Worm (Caenorhabditis elegans) whole organism, young adult: ENCODE measurements around the gene gldi-8.

Experiments
- F10E7.11 ChIP-seq: sonication (generic microtip); optimal IDR thresholded peaks from 2 replicates; lab custom pipeline; 2017; ENCODE audit warnings: mild to moderate bottlenecking, missing genetic modification characterization, moderate library complexity, missing compliant biosample characterization
- F23B12.7 ChIP-seq: sonication (generic microtip); optimal IDR thresholded peaks from 2 replicates; lab custom pipeline; 2017; ENCODE audit warnings: missing genetic modification characterization, mild to moderate bottlenecking, missing compliant biosample characterization, antibody characterized with exemption, moderate library complexity; ENCODE audit not compliant: insufficient read depth
- Y53G8AR.9 ChIP-seq: fragments of 200-800 bp; sonication (Bioruptor generic); conservative IDR thresholded peaks from 2 replicates; pipeline ENCODE4 v1.3.6; 2022; ENCODE audit warnings: missing genetic modification reagents, missing genetic modification characterization, missing compliant biosample characterization
- ama-1 ChIP-seq, 3 experiments: fragments of 150-350 bp in 1 of 3; sonication (generic microtip) in 2 of 3; optimal IDR thresholded peaks; 2 replicates each; lab custom pipeline; 2014 to 2018; ENCODE audit warnings: missing biosample characterization in 2 of 3, missing genetic modification characterization in 2 of 3, missing genetic modification reagents in 2 of 3
- efl-1 ChIP-seq: fragments of 150-350 bp; optimal IDR thresholded peaks from 2 replicates; lab custom pipeline; 2014; ENCODE audit warnings: missing biosample characterization, missing genetic modification reagents, missing genetic modification characterization
- lag-1 ChIP-seq: fragments of 200-800 bp; sonication (Bioruptor generic); IDR thresholded peaks from 2 replicates; pipeline ENCODE4 v1.3.6; 2022; ENCODE audit warnings: missing genetic modification reagents, missing genetic modification characterization, missing compliant biosample characterization
- lin-26 ChIP-seq: fragments of 200-800 bp; sonication (Bioruptor generic); IDR thresholded peaks from 2 replicates; pipeline ENCODE4 v1.3.6; 2022; ENCODE audit warnings: missing genetic modification reagents, missing genetic modification characterization, missing compliant biosample characterization
- lin-35 ChIP-seq, 3 experiments: fragments of 150-350 bp in 2 of 3; sonication (generic microtip) in 1 of 3; optimal IDR thresholded peaks; 2 replicates each; lab custom pipeline; 2014 to 2018; ENCODE audit warnings: missing biosample characterization in 3 of 3, missing genetic modification characterization in 3 of 3, missing genetic modification reagents in 3 of 3
- nhr-80 ChIP-seq: sonication (generic microtip); optimal IDR thresholded peaks from 2 replicates; lab custom pipeline; 2016; ENCODE audit warnings: missing genetic modification characterization, missing compliant biosample characterization
- sdz-38 ChIP-seq: sonication (generic microtip); optimal IDR thresholded peaks from 2 replicates; lab custom pipeline; 2016; ENCODE audit warnings: missing genotype, missing genetic modification characterization, missing compliant biosample characterization
- snpc-4 ChIP-seq, 5 experiments: fragments of 150-350 bp in 1 of 5; sonication (generic microtip) in 4 of 5; optimal IDR thresholded peaks; 2 replicates each; lab custom pipeline; 2014 to 2018; ENCODE audit warnings: missing genetic modification characterization in 5 of 5, missing biosample characterization in 3 of 5, antibody characterized with exemption in 2 of 5, mild to moderate bottlenecking in 2 of 5, missing compliant biosample characterization in 2 of 5, missing genotype in 2 of 5, moderate library complexity in 2 of 5, missing genetic modification reagents in 1 of 5
- unc-62 ChIP-seq: fragments of 150-350 bp; optimal IDR thresholded peaks from 2 replicates; lab custom pipeline; 2014; ENCODE audit warnings: missing biosample characterization, missing genetic modification reagents, missing genetic modification characterization
- ztf-28 ChIP-seq: fragments of 200-800 bp; sonication (Bioruptor generic); IDR thresholded peaks from 2 replicates; pipeline ENCODE4 v1.3.6; 2022; ENCODE audit warnings: missing genetic modification reagents, missing genetic modification characterization, missing compliant biosample characterization

- TF ChIP-seq ama-1 (optimal IDR thresholded peaks at IDR 0.05; lab: Kevin White, UChicago) (no peak), ama-1 (GFP tag; optimal IDR thresholded peaks at IDR 0.05; lab: Kevin White, UChicago) (no peak), Y53G8AR.9 (GFP tag; lab: Robert Waterston, UW) (no peak), unc-62 (GFP tag; lab: Kevin White, UChicago) (no peak), lag-1 (no peak), snpc-4 (GFP tag; optimal IDR thresholded peaks at IDR 0.05; lab: Kevin White, UChicago) (no peak), snpc-4 (tag; optimal IDR thresholded peaks at IDR 0.05; lab: Kevin White, UChicago) (no peak), lin-35 (GFP tag; optimal IDR thresholded peaks at IDR 0.05; lab: Kevin White, UChicago) (no peak), lin-26 (GFP tag; lab: Robert Waterston, UW) (no peak), F10E7.11 (tag; lab: Kevin White, UChicago) (no peak), F23B12.7 (tag; lab: Kevin White, UChicago) (no peak), sdz-38 (tag; lab: Kevin White, UChicago) (no peak), efl-1 (GFP tag; lab: Kevin White, UChicago) (no peak), ztf-28 (GFP tag; lab: Robert Waterston, UW) (0 out of 2 replicates have a peak, but pooled peaks have one; percentile 48), nhr-80 (tag; lab: Kevin White, UChicago) (no peak)
Observed at ce11 chrIII:12575350-12576292, 23.9 kb downstream of the gldi-8 start, which contains the start of gene aakg-1.
